Worm (Caenorhabditis elegans): ENCODE results near the gene F31F7.2.

DNA sequence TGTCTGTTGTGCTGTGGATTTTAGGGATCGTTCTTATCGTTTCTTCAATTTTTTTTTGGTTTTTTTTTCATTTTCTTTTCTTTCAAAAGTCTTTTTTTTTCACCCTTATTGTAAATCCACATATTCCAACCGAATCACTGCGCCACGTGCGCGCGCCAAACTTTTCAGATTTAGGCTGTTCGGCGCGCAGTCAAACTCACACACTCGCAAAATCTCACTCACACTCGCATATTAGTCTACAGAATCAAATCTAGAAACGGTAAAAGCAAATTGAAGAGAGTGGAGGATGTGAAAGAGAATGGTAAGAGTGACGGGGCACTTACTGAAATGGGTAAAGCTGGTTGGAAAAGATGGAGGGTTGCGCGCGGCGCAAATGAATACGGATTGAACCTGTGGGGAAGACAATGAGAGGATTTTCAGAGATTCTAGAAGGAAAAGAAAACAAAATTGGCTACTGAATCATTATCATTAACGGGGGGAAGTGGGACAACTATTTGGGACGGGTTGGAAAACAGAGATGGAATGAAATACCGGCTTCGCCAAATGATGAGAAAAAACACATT, 48.4 kb upstream of the F31F7.2 start:
- TF ChIP-seq lsy-2 (tag; optimal IDR thresholded peaks at IDR 0.05) (no peak), nhr-71 (tag; optimal IDR thresholded peaks at IDR 0.05) (no peak), egl-13 (tag; optimal IDR thresholded peaks at IDR 0.05) (no peak), nhr-77 (tag; optimal IDR thresholded peaks at IDR 0.05) (no peak), zag-1 (tag; optimal IDR thresholded peaks at IDR 0.05) (no peak), lin-39 (tag; optimal IDR thresholded peaks at IDR 0.05) (no peak)

All from whole organism, L1 larva.